Fruit fly (Drosophila melanogaster) whole organism, embryonic: ENCODE results near the gene Yif1.

ENCODE experiments used
- Adf1 ChIP-seq: fragments of 200-800 bp; sonication (Bioruptor generic); IDR thresholded peaks from 2 replicates; pipeline ENCODE4 v1.3.6; 2022; ENCODE audit warnings: missing biosample characterization, missing genetic modification characterization
- CG10267 ChIP-seq: fragments of 200-800 bp; sonication (Bioruptor generic); optimal IDR thresholded peaks from 2 replicates; lab custom pipeline; 2018; ENCODE audit warnings: missing biosample characterization, mild to moderate bottlenecking, missing genetic modification characterization, moderate library complexity
- CG10366 ChIP-seq: fragments of 200-800 bp; sonication (Bioruptor generic); IDR thresholded peaks from 2 replicates; pipeline ENCODE4 v1.3.6; 2022; ENCODE audit warnings: missing biosample characterization, missing genetic modification characterization
- CG11093 ChIP-seq: fragments of 200-800 bp; sonication (Bioruptor generic); IDR thresholded peaks from 3 replicates; pipeline ENCODE4 v1.3.6; 2022; ENCODE audit warnings: missing biosample characterization, missing genetic modification characterization
- CG11695 ChIP-seq: fragments of 200-800 bp; sonication (Bioruptor generic); IDR thresholded peaks from 3 replicates; pipeline ENCODE4 v1.3.6; 2022; ENCODE audit warnings: missing biosample characterization, missing genetic modification characterization
- CG12071 ChIP-seq: fragments of 200-800 bp; sonication (Bioruptor generic); optimal IDR thresholded peaks from 3 replicates; lab custom pipeline; 2018; ENCODE audit warnings: missing biosample characterization, mild to moderate bottlenecking, missing genetic modification characterization
- CG14050 ChIP-seq: fragments of 200-800 bp; sonication (Bioruptor generic); IDR thresholded peaks from 3 replicates; pipeline ENCODE4 v1.3.6; 2022; ENCODE audit warnings: missing biosample characterization, missing genetic modification characterization
- CG14860 ChIP-seq: fragments of 200-800 bp; sonication (Bioruptor generic); IDR thresholded peaks from 3 replicates; pipeline ENCODE4 v1.3.6; 2022; ENCODE audit warnings: missing biosample characterization, missing genetic modification characterization; ENCODE audit not compliant: partially characterized antibody
- CG15479 ChIP-seq: fragments of 200-800 bp; sonication (Bioruptor generic); optimal IDR thresholded peaks from 3 replicates; lab custom pipeline; 2019; ENCODE audit warnings: missing biosample characterization, mild to moderate bottlenecking, missing genetic modification characterization, moderate library complexity
- CG17568 ChIP-seq: fragments of 200-800 bp; sonication (Bioruptor generic); optimal IDR thresholded peaks from 2 replicates; lab custom pipeline; 2018; ENCODE audit warnings: missing biosample characterization, mild to moderate bottlenecking, missing genetic modification characterization, moderate library complexity
- CG18476 ChIP-seq: fragments of 200-800 bp; sonication (Bioruptor generic); optimal IDR thresholded peaks from 2 replicates; lab custom pipeline; 2016; ENCODE audit warnings: missing biosample characterization, mild to moderate bottlenecking, missing genetic modification characterization
- CG2120 ChIP-seq: fragments of 200-800 bp; sonication (Bioruptor generic); optimal IDR thresholded peaks from 3 replicates; lab custom pipeline; 2016; ENCODE audit warnings: missing biosample characterization, missing genetic modification characterization
- CG30020 ChIP-seq: fragments of 200-800 bp; optimal IDR thresholded peaks from 2 replicates; lab custom pipeline; 2019; ENCODE audit warnings: missing biosample characterization, mild to moderate bottlenecking, missing genetic modification characterization, moderate library complexity
- CG30403 ChIP-seq: fragments of 200-800 bp; sonication (Bioruptor generic); optimal IDR thresholded peaks from 3 replicates; lab custom pipeline; 2016; ENCODE audit warnings: missing biosample characterization, missing genetic modification characterization
- CG32532 ChIP-seq: fragments of 200-800 bp; sonication (Bioruptor generic); IDR thresholded peaks from 2 replicates; pipeline ENCODE4 v1.3.6; 2022; ENCODE audit warnings: missing biosample characterization, missing genetic modification characterization
- CG3281 ChIP-seq: fragments of 200-800 bp; sonication (Bioruptor generic); optimal IDR thresholded peaks from 3 replicates; lab custom pipeline; 2017; ENCODE audit warnings: missing biosample characterization, mild to moderate bottlenecking, missing genetic modification characterization
- CG4820 ChIP-seq: fragments of 200-800 bp; sonication (Bioruptor generic); optimal IDR thresholded peaks from 3 replicates; lab custom pipeline; 2016; ENCODE audit warnings: missing biosample characterization, missing genetic modification characterization
- CG7963 ChIP-seq: fragments of 200-800 bp; sonication (Bioruptor generic); IDR thresholded peaks from 3 replicates; pipeline ENCODE4 v1.3.6; 2022; ENCODE audit warnings: missing biosample characterization, missing genetic modification characterization; ENCODE audit not compliant: partially characterized antibody
- CG8944 ChIP-seq: fragments of 200-800 bp; sonication (Bioruptor generic); optimal IDR thresholded peaks from 3 replicates; lab custom pipeline; 2016; ENCODE audit warnings: missing biosample characterization, missing genetic modification characterization
- Dek ChIP-seq: fragments of 200-800 bp; sonication (Bioruptor generic); optimal IDR thresholded peaks from 3 replicates; lab custom pipeline; 2019; ENCODE audit warnings: missing biosample characterization, mild to moderate bottlenecking, missing genetic modification characterization, moderate library complexity
- Dp ChIP-seq: fragments of 200-800 bp; sonication (Bioruptor generic); optimal IDR thresholded peaks from 2 replicates; lab custom pipeline; 2018; ENCODE audit warnings: missing biosample characterization, mild to moderate bottlenecking, missing genetic modification characterization, moderate library complexity
- Hand ChIP-seq: fragments of 200-800 bp; sonication (Bioruptor generic); optimal IDR thresholded peaks from 2 replicates; lab custom pipeline; 2017; ENCODE audit warnings: mild to moderate bottlenecking, missing biosample characterization, missing genetic modification reagents, missing genetic modification characterization
- Hr39 ChIP-seq: fragments of >200 bp; optimal IDR thresholded peaks from 2 replicates; lab custom pipeline; 2017
- Lpt ChIP-seq: fragments of >200 bp; optimal IDR thresholded peaks from 2 replicates; lab custom pipeline; 2018; ENCODE audit warnings: missing biosample characterization, missing genetic modification characterization
- Nf-YC ChIP-seq: fragments of 200-800 bp; optimal IDR thresholded peaks from 3 replicates; lab custom pipeline; 2019; ENCODE audit warnings: missing biosample characterization, mild to moderate bottlenecking, missing genetic modification characterization, moderate library complexity
- Ravus ChIP-seq: fragments of 200-800 bp; sonication (Bioruptor generic); IDR thresholded peaks from 2 replicates; pipeline ENCODE4 v1.3.6; 2022; ENCODE audit warnings: missing biosample characterization, missing genetic modification characterization
- Scr ChIP-seq: fragments of 200-800 bp; sonication (Bioruptor generic); IDR thresholded peaks from 2 replicates; pipeline ENCODE4 v1.3.6; 2022; ENCODE audit warnings: missing biosample characterization, missing genetic modification characterization; ENCODE audit not compliant: partially characterized antibody
- TFAM ChIP-seq: fragments of 200-800 bp; sonication (Bioruptor generic); optimal IDR thresholded peaks from 2 replicates; lab custom pipeline; 2017; ENCODE audit warnings: missing biosample characterization, missing genetic modification characterization, inconsistent platforms
- Taf1 ChIP-seq: fragments of 200-800 bp; sonication (Bioruptor generic); IDR thresholded peaks from 2 replicates; pipeline ENCODE4 v1.3.6; 2022; ENCODE audit warnings: missing biosample characterization, missing genetic modification characterization
- abd-A ChIP-seq: fragments of 200-800 bp; sonication (Bioruptor generic); optimal IDR thresholded peaks from 3 replicates; lab custom pipeline; 2019; ENCODE audit warnings: missing biosample characterization, mild to moderate bottlenecking, missing genetic modification characterization, moderate library complexity
- ara ChIP-seq: fragments of 200-800 bp; sonication (Bioruptor generic); IDR thresholded peaks from 2 replicates; pipeline ENCODE4 v1.3.6; 2022; ENCODE audit warnings: missing biosample characterization, missing genetic modification characterization
- br ChIP-seq: fragments of >200 bp; optimal IDR thresholded peaks from 2 replicates; lab custom pipeline; 2017
- btn ChIP-seq: fragments of 200-800 bp; sonication (Bioruptor generic); optimal IDR thresholded peaks from 2 replicates; lab custom pipeline; 2016; ENCODE audit warnings: missing biosample characterization, missing genetic modification characterization
- caup ChIP-seq: fragments of 200-800 bp; sonication (Bioruptor generic); optimal IDR thresholded peaks from 3 replicates; lab custom pipeline; 2017; ENCODE audit warnings: missing biosample characterization, mild to moderate bottlenecking, missing genetic modification characterization, moderate library complexity; ENCODE audit not compliant: severe bottlenecking
- chif ChIP-seq, 2 experiments: fragments of 200-800 bp; sonication (Bioruptor generic); optimal IDR thresholded peaks; 3 replicates each; lab custom pipeline; 2016; ENCODE audit warnings: missing biosample characterization in 2 of 2, missing genetic modification characterization in 2 of 2
- disco-r ChIP-seq: fragments of 200-800 bp; sonication (Bioruptor generic); optimal IDR thresholded peaks from 2 replicates; lab custom pipeline; 2016; ENCODE audit warnings: missing biosample characterization, missing genetic modification characterization
- dm ChIP-seq: fragments of 200-800 bp; sonication (Bioruptor generic); optimal IDR thresholded peaks from 3 replicates; lab custom pipeline; 2016; ENCODE audit warnings: missing biosample characterization, missing genetic modification characterization
- en ChIP-seq: fragments of 200-800 bp; sonication (Bioruptor generic); optimal IDR thresholded peaks from 2 replicates; lab custom pipeline; 2016; ENCODE audit warnings: missing biosample characterization, missing genetic modification characterization
- fd102C ChIP-seq: fragments of 200-800 bp; sonication (Bioruptor generic); optimal IDR thresholded peaks from 2 replicates; lab custom pipeline; 2018; ENCODE audit warnings: missing biosample characterization, mild to moderate bottlenecking, missing genetic modification characterization, moderate library complexity
- insv ChIP-seq, 2 experiments: fragments of 200-800 bp; sonication (Bioruptor generic); optimal IDR thresholded peaks; 3 replicates each; lab custom pipeline; 2016 to 2018; ENCODE audit warnings: missing biosample characterization in 2 of 2, missing genetic modification characterization in 2 of 2
- lov ChIP-seq, 2 experiments: fragments of 200-800 bp in 1 of 2; fragments of >200 bp in 1 of 2; sonication (Bioruptor generic) in 1 of 2; IDR thresholded peaks in 1 of 2; optimal IDR thresholded peaks in 1 of 2; 2 replicates in 1 of 2; 3 replicates in 1 of 2; pipeline versions ENCODE4 v1.3.6 to Lab custom; 2017 to 2022; ENCODE audit warnings: missing biosample characterization in 1 of 2, missing genetic modification characterization in 1 of 2
- nau ChIP-seq: fragments of 200-800 bp; sonication (Bioruptor generic); optimal IDR thresholded peaks from 3 replicates; lab custom pipeline; 2017; ENCODE audit warnings: missing biosample characterization, mild to moderate bottlenecking, missing genetic modification characterization, missing genetic modification reagents
- pita ChIP-seq: fragments of 200-800 bp; sonication (Bioruptor generic); optimal IDR thresholded peaks from 2 replicates; lab custom pipeline; 2017; ENCODE audit warnings: missing biosample characterization, mild to moderate bottlenecking, missing genetic modification characterization
- salm ChIP-seq: fragments of 200-800 bp; sonication (Bioruptor generic); optimal IDR thresholded peaks from 2 replicates; lab custom pipeline; 2018; ENCODE audit warnings: missing biosample characterization, mild to moderate bottlenecking, missing genetic modification characterization
- sob ChIP-seq: fragments of 200-800 bp; sonication (Bioruptor generic); IDR thresholded peaks from 2 replicates; pipeline ENCODE4 v1.3.6; 2022; ENCODE audit warnings: missing biosample characterization, missing genetic modification characterization
- sr ChIP-seq: fragments of 200-800 bp; sonication (Bioruptor generic); IDR thresholded peaks from 3 replicates; pipeline ENCODE4 v1.3.6; 2022; ENCODE audit warnings: missing biosample characterization, missing genetic modification characterization
- sug ChIP-seq: fragments of 200-800 bp; optimal IDR thresholded peaks from 2 replicates; lab custom pipeline; 2019; ENCODE audit warnings: missing biosample characterization, mild to moderate bottlenecking, missing genetic modification characterization, moderate library complexity
- tll ChIP-seq, 2 experiments: fragments of 200-800 bp in 1 of 2; fragments of >200 bp in 1 of 2; sonication (Bioruptor generic) in 1 of 2; optimal IDR thresholded peaks; 2 replicates each; lab custom pipeline; 2017 to 2019; ENCODE audit warnings: missing biosample characterization in 2 of 2, missing genetic modification characterization in 2 of 2, mild to moderate bottlenecking in 1 of 2, moderate library complexity in 1 of 2
- vnd ChIP-seq: fragments of 200-800 bp; sonication (Bioruptor generic); IDR thresholded peaks from 3 replicates; pipeline ENCODE4 v1.3.6; 2022; ENCODE audit warnings: missing biosample characterization, missing genetic modification characterization; ENCODE audit not compliant: partially characterized antibody
- z ChIP-seq: fragments of 200-800 bp; sonication (Bioruptor generic); IDR thresholded peaks from 3 replicates; pipeline ENCODE4 v1.3.6; 2022; ENCODE audit warnings: missing biosample characterization, missing genetic modification characterization

Yif1 gene

DNA sequence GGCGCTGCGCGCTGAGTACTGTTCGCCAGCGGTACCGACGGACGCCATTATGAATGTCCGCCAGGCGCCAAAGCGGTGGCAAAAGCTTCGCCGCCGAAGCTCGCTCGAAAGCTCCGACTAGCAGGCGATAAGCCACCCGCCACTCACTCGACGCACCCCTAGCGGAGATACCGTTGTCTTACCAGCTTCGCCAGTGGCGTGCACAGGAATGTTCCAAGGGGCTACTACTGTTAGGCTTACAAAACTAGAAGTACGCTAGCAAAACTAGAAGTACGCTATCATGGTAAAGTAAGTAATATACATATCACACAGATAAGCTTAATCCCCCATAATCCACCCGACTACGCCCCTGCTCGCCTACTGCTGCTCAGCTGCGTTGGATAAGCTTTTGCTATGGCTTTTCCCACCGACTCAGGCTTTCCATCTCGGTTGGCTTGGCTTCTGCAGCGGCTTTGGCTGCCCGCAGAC, 3.5 kb upstream of the Yif1 start, which contains the start of gene amon (continued):
- peak; percentile 33 to 80 for TF ChIP-seq insv (GFP tag; optimal IDR thresholded peaks at IDR 0.05; lab: Kevin White, UChicago)
- peak; percentile 98 for TF ChIP-seq CG8944
- peak; percentile 99 for TF ChIP-seq Dek
- TF ChIP-seq en (GFP tag; lab: Kevin White, UChicago) = peak; percentile 97
- TF ChIP-seq CG14050 (GFP tag; lab: Robert Waterston, UW) = peak; percentile 98
- peak; percentile 98 for TF ChIP-seq Taf1 (GFP tag; lab: Robert Waterston, UW)
- TF ChIP-seq CG7963 (GFP tag; lab: Robert Waterston, UW) = no peak
- TF ChIP-seq Hr39 (lab: Kevin White, UChicago) = no peak
- peak; percentile 97 to 98 for TF ChIP-seq chif (GFP tag; optimal IDR thresholded peaks at IDR 0.05; lab: Kevin White, UChicago)
- no peak for TF ChIP-seq br (lab: Kevin White, UChicago)
- TF ChIP-seq dm = peak; percentile 95
- peak; percentile 98 for TF ChIP-seq sug (tag; lab: Kevin White, UChicago)
- TF ChIP-seq CG32532 (GFP tag; lab: Robert Waterston, UW) = peak; percentile 99
- peak; percentile 16 for TF ChIP-seq fd102C (GFP tag; lab: Kevin White, UChicago)
- TF ChIP-seq caup (GFP tag; lab: Kevin White, UChicago) = peak; percentile 100
- peak; percentile 93 for TF ChIP-seq sr
- TF ChIP-seq vnd (GFP tag; lab: Robert Waterston, UW) = no peak
- peak; percentile 95 for TF ChIP-seq btn (GFP tag; lab: Kevin White, UChicago)
- TF ChIP-seq CG12071 (GFP tag; lab: Kevin White, UChicago) = peak; percentile 99
- peak; percentile 98 for TF ChIP-seq CG11093 (GFP tag; lab: Robert Waterston, UW)
- peak; percentile 29 for TF ChIP-seq Dp
- TF ChIP-seq CG11695 = peak; percentile 98
- TF ChIP-seq CG10366 (GFP tag; lab: Robert Waterston, UW) = peak; percentile 99
- no peak for TF ChIP-seq Scr (GFP tag; lab: Robert Waterston, UW)
- TF ChIP-seq CG30020 (tag; lab: Kevin White, UChicago) = no peak
- peak; percentile 87 for TF ChIP-seq CG10267 (tag; lab: Kevin White, UChicago)
- TF ChIP-seq Adf1 (GFP tag; lab: Robert Waterston, UW) = peak; percentile 92
- TF ChIP-seq CG17568 = no peak
- peak; percentile 97 for TF ChIP-seq disco-r (GFP tag; lab: Kevin White, UChicago)
- TF ChIP-seq nau (GFP tag; lab: Kevin White, UChicago) = peak; percentile 98
- TF ChIP-seq pita (GFP tag; lab: Kevin White, UChicago) = no peak
- TF ChIP-seq CG4820 (GFP tag; lab: Kevin White, UChicago) = peak; percentile 96
- peak; percentile 95 for TF ChIP-seq salm (tag; lab: Kevin White, UChicago)
- TF ChIP-seq sob (GFP tag; lab: Robert Waterston, UW) = peak; percentile 99
- TF ChIP-seq abd-A (tag; lab: Kevin White, UChicago) = peak; percentile 90
- peak; percentile 100 for TF ChIP-seq Hand (GFP tag; lab: Kevin White, UChicago)
- no peak for TF ChIP-seq tll (GFP tag; optimal IDR thresholded peaks at IDR 0.05; lab: Kevin White, UChicago)
- TF ChIP-seq CG30403 (GFP tag; lab: Kevin White, UChicago) = peak; percentile 99
- no peak for TF ChIP-seq CG14860
- peak; percentile 74 for TF ChIP-seq z (GFP tag; lab: Robert Waterston, UW)
- TF ChIP-seq CG3281 (GFP tag; lab: Kevin White, UChicago) = peak; percentile 99
- TF ChIP-seq CG15479 (GFP tag; lab: Kevin White, UChicago) = no peak
- peak; percentile 100 for TF ChIP-seq CG2120 (GFP tag; lab: Kevin White, UChicago)
- peak; percentile 97 for TF ChIP-seq CG18476 (GFP tag; lab: Kevin White, UChicago)
- TF ChIP-seq ara (GFP tag; lab: Robert Waterston, UW) = peak; percentile 96
- no peak for TF ChIP-seq lov (optimal IDR thresholded peaks at IDR 0.05; lab: Kevin White, UChicago)
- TF ChIP-seq lov (GFP tag; IDR thresholded peaks at IDR 0.05; lab: Robert Waterston, UW) = peak; percentile 97
- TF ChIP-seq Nf-YC (tag; lab: Kevin White, UChicago) = peak; percentile 91
- TF ChIP-seq Ravus = peak; percentile 97
- no peak for TF ChIP-seq Lpt (GFP tag; lab: Kevin White, UChicago)
- TF ChIP-seq TFAM = peak; percentile 69
